Worm (Caenorhabditis elegans): ENCODE measurements around the gene F26F2.1.

DNA sequence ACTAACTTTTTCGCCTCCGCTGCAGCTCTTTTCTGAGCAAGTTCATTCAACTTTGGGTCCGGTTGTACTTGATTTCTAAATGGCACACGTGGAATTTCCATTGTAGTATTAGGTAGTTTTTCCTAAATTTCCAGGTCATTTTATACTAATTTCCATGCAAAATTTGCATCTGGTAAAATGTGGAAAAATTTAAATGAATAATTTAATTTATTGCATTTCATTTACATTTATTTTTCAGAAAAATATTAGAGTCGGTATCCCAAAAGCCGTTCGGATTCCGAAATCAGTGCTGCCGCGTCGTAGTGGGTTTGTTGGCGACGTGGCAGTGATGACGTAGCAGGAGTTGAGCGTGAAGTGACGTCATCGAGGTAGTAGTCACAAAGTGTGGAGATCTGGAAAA lies 14.6 kb downstream of the F26F2.1 start, which contains the start of gene Y38H6C.18:
- TF ChIP-seq lsy-2 (tag; optimal IDR thresholded peaks at IDR 0.05) (no peak), nhr-77 (tag; optimal IDR thresholded peaks at IDR 0.05) (no peak), F13H6.1 (tag; optimal IDR thresholded peaks at IDR 0.05) (no peak), aly-2 (tag; optimal IDR thresholded peaks at IDR 0.05) (no peak), snpc-4 (tag; optimal IDR thresholded peaks at IDR 0.05) (no peak), ztf-4 (tag; optimal IDR thresholded peaks at IDR 0.05) (no peak), fos-1 (tag; optimal IDR thresholded peaks at IDR 0.05) (no peak), ZK546.5 (tag; optimal IDR thresholded peaks at IDR 0.05) (no peak), ama-1 (optimal IDR thresholded peaks at IDR 0.05) (no peak), R02D3.7 (tag; optimal IDR thresholded peaks at IDR 0.05) (no peak), nhr-11 (tag; optimal IDR thresholded peaks at IDR 0.05) (no peak), nhr-10 (tag; optimal IDR thresholded peaks at IDR 0.05) (no peak), unc-62 (GFP tag; optimal IDR thresholded peaks at IDR 0.05) (no peak)
